Worm (Caenorhabditis elegans) whole organism, L3 larva: ENCODE data around the gene nhr-192.
A peak's percentile ranks its signal among the peaks of the same experiment; 100 is the strongest.

Experiments used
- aly-2 ChIP-seq: fragments of 150-350 bp; optimal IDR thresholded peaks from 2 replicates; lab custom pipeline; 2014; ENCODE audit warnings: missing biosample characterization, missing genetic modification characterization
- ama-1 ChIP-seq: fragments of 150-350 bp; optimal IDR thresholded peaks from 2 replicates; lab custom pipeline; 2018
- elt-2 ChIP-seq: sonication (generic microtip); optimal IDR thresholded peaks from 2 replicates; lab custom pipeline; 2016; ENCODE audit warnings: missing genetic modification reagents, mild to moderate bottlenecking, missing genetic modification characterization, missing compliant biosample characterization
- fkh-10 ChIP-seq: sonication (generic microtip); optimal IDR thresholded peaks from 2 replicates; lab custom pipeline; 2017; ENCODE audit warnings: missing biosample characterization, missing genetic modification reagents, missing genetic modification characterization
- nhr-76 ChIP-seq: fragments of 150-350 bp; sonication (generic microtip); optimal IDR thresholded peaks from 5 replicates; lab custom pipeline; 2014; ENCODE audit warnings: missing biosample characterization, missing genetic modification characterization
- pqm-1 ChIP-seq: fragments of 150-350 bp; optimal IDR thresholded peaks from 2 replicates; lab custom pipeline; 2017; ENCODE audit warnings: missing biosample characterization, missing genetic modification characterization, inconsistent platforms
- snpc-4 ChIP-seq: fragments of 150-350 bp; optimal IDR thresholded peaks from 2 replicates; lab custom pipeline; 2014; ENCODE audit warnings: missing biosample characterization, missing genetic modification characterization
- unc-62 ChIP-seq: fragments of 150-350 bp; sonication (generic microtip); optimal IDR thresholded peaks from 4 replicates; lab custom pipeline; 2014; ENCODE audit warnings: missing biosample characterization, missing genetic modification reagents, missing genetic modification characterization
- ztf-11 ChIP-seq: fragments of 150-350 bp; optimal IDR thresholded peaks from 2 replicates; lab custom pipeline; 2014; ENCODE audit warnings: missing biosample characterization, missing genetic modification characterization

ce11 chrV:10039837-10040236 is 30.6 kb downstream of the nhr-192 start:
- TF ChIP-seq fkh-10 (GFP tag; lab: Kevin White, UChicago) (no peak), nhr-76 (tag; lab: Kevin White, UChicago) (no peak), aly-2 (tag; lab: Kevin White, UChicago) (no peak), elt-2 (peak; percentile 89), pqm-1 (tag; lab: Kevin White, UChicago) (peak; percentile 83), ztf-11 (no peak), unc-62 (GFP tag; lab: Kevin White, UChicago) (peak; percentile 23), snpc-4 (tag; lab: Kevin White, UChicago) (peak; percentile 59), ama-1 (lab: Kevin White, UChicago) (no peak)
